Fruit fly (Drosophila melanogaster): Measurements from ENCODE around the gene Or94a.

Gene Or94a

DNA sequence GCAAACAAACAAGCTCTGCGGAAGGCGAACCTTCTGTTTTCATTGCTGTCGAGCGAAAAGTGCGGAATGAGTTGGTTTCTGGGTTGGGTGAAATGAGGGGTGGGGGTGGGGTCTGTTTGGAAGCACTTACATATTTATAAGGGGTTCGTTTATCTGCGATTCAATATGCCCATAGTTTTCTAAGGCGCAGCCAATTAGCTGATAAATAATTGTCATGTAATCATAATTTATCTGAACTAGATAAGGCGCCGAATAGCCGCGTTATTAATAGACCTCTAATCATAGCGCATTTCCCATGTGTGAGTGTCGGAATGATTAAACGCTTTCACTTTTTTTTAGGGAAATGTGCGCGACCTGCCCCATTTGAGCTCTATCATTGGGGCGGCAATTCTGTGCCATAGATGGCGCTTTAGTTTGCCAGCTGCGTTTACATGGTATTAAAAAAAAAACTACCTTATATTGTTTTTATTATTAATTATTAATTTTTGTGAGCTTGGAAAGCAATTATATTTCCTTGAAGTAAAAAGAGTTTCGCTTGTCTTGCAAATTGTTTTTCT lies 11.6 kb downstream of the Or94a start:
- TF ChIP-seq Sox14 (GFP tag; optimal IDR thresholded peaks at IDR 0.05), result no peak
- TF ChIP-seq CG8632 (GFP tag; optimal IDR thresholded peaks at IDR 0.05), result no peak
- no peak for TF ChIP-seq Ets96B (tag; optimal IDR thresholded peaks at IDR 0.05)
- no peak for TF ChIP-seq lz (GFP tag; optimal IDR thresholded peaks at IDR 0.05)
- no peak for TF ChIP-seq CG32006 (GFP tag; optimal IDR thresholded peaks at IDR 0.05)
- TF ChIP-seq fkh (GFP tag; optimal IDR thresholded peaks at IDR 0.05), result peak; percentile 39
- no peak for TF ChIP-seq CG10669 (GFP tag; optimal IDR thresholded peaks at IDR 0.05)

DNA sequence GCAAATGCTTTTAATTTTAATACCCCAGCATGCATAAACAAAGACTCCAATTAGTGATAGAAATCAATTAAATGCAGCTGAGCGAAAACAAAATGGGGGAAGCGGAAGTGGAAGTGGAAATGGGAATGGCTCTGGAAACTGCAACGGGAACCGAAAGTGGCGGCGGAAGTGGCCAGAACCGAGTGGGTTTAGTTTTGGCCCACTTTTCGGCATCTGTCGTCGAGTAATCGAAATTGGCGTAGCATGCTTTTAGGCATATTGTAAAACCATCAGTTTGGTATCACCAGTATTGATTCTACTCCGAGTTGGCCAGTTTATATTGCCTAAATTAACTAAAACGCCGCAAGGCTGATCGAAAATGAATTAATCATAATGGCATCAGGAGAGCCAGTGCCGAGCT lies 17.1 kb downstream of the Or94a start:
- no peak for TF ChIP-seq Gug (GFP tag; IDR thresholded peaks at IDR 0.05)
- TF ChIP-seq OdsH (GFP tag; optimal IDR thresholded peaks at IDR 0.05), result peak; percentile 22
- TF ChIP-seq CG10669 (GFP tag; optimal IDR thresholded peaks at IDR 0.05), result peak; percentile 7
- TF ChIP-seq Eip78C (GFP tag), result peak; percentile 57
- peak; percentile 0 for TF ChIP-seq pdm3 (GFP tag; optimal IDR thresholded peaks at IDR 0.05)
- TF ChIP-seq CG32006 (GFP tag; optimal IDR thresholded peaks at IDR 0.05), result peak; percentile 13
- TF ChIP-seq CG34406 (GFP tag; optimal IDR thresholded peaks at IDR 0.05), result peak; percentile 14
- no peak for TF ChIP-seq dsx (GFP tag; optimal IDR thresholded peaks at IDR 0.05; ENCODE audit: poor library complexity, severe bottlenecking)
- TF ChIP-seq CG6163 (GFP tag; IDR thresholded peaks at IDR 0.05), result peak; percentile 43; the same call in 2 of the 3 replicates
- TF ChIP-seq net (GFP tag; optimal IDR thresholded peaks at IDR 0.05), result peak; percentile 32

DNA sequence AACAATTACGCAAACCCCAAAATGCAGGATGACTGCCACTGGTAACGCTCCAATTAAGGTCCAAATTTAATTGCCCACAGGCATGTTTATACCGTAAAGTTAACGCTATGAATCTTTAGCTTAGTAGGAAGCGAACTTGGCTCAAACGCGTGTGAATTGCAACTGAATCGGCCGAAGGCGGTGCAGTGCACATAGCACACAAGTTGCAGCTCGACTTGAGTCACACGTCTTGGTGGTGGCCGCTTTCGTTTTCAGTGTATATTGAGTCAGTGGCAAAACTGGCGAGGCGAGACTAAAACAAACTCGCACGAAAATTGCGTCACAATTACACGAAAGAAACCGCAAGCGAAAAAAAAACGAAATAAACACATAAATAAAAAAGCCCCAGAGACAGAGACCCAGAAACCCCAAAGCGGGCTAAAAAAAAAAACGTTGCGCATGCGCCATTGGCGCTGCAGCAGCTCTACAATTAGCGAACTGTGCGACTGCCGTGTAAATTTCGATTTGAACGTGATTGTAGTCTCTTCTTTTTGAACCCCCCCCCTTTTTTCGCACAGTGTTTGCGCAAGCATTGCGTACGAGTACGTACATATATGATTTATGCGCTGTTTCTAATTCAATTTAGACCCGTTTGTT lies 22.5 kb downstream of the Or94a start:
- TF ChIP-seq Hr38 (GFP tag; optimal IDR thresholded peaks at IDR 0.05), result no peak
- TF ChIP-seq Lpt (GFP tag; optimal IDR thresholded peaks at IDR 0.05), result peak; percentile 43
- TF ChIP-seq Gug (GFP tag; IDR thresholded peaks at IDR 0.05), result peak; percentile 49; the same call in 1 of the 2 replicates
- TF ChIP-seq CG32006 (GFP tag; optimal IDR thresholded peaks at IDR 0.05), result peak; percentile 57
- TF ChIP-seq Eip78C (GFP tag), result peak; percentile 56
- TF ChIP-seq CG8119 (GFP tag; IDR thresholded peaks at IDR 0.05), result peak; percentile 82
- peak; percentile 79 for TF ChIP-seq eg (GFP tag; IDR thresholded peaks at IDR 0.05)
- peak; percentile 17 for TF ChIP-seq achi (GFP tag; optimal IDR thresholded peaks at IDR 0.05)
- TF ChIP-seq vri (GFP tag; optimal IDR thresholded peaks at IDR 0.05), result no peak
- peak; percentile 37 for TF ChIP-seq CG11294 (GFP tag; IDR thresholded peaks at IDR 0.05)
- TF ChIP-seq fd85E (GFP tag; optimal IDR thresholded peaks at IDR 0.05), result no peak
- TF ChIP-seq CG6276 (GFP tag; optimal IDR thresholded peaks at IDR 0.05), result peak; percentile 46
- peak; percentile 35 for TF ChIP-seq OdsH (GFP tag; optimal IDR thresholded peaks at IDR 0.05)
- TF ChIP-seq salr (GFP tag; optimal IDR thresholded peaks at IDR 0.05), result peak in 1 of 2 experiments; percentile 14
- no peak for TF ChIP-seq esn (GFP tag; optimal IDR thresholded peaks at IDR 0.05)
- peak; percentile 40 for TF ChIP-seq Hr4 (GFP tag; optimal IDR thresholded peaks at IDR 0.05)
- peak; percentile 78 for TF ChIP-seq CG6163 (GFP tag; IDR thresholded peaks at IDR 0.05)

DNA sequence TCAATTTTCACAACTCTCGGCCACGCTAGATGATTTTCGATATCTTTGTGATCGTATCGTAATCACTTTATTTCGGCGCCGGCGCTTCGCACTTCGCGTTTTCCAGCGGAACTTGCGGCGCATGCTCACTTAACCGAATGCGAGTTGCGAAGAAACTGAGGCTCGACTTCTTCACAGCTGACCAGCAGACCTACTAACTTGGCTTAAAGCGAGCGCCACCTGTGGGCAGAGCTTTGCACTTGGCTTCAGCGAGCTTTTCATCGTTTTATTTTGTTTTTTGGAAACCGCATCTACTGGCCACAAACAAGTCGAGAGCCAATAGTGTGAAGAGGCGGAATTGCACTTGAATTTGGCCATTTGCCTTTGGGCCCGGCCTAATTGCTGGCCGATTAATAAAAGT lies 23.3 kb downstream of the Or94a start, which contains the start of gene CG34375:
Gene CG34375, minus strand, starts transcription at position 157 of the 400 bp plus-strand sequence.
- TF ChIP-seq eg (GFP tag; IDR thresholded peaks at IDR 0.05) (peak; percentile 62; the same call in 2 of the 3 replicates), Eip78C (GFP tag) (peak; percentile 73), CG8119 (GFP tag; IDR thresholded peaks at IDR 0.05) (peak; percentile 39; the same call in 1 of the 3 replicates), CG15336 (GFP tag; IDR thresholded peaks at IDR 0.05) (0 out of 2 replicates have a peak, but pooled peaks have one; percentile 33), CG6163 (GFP tag; IDR thresholded peaks at IDR 0.05) (peak; percentile 51; the same call in 2 of the 3 replicates), CG34406 (GFP tag; optimal IDR thresholded peaks at IDR 0.05) (no peak), ss (GFP tag; optimal IDR thresholded peaks at IDR 0.05) (no peak)

DNA sequence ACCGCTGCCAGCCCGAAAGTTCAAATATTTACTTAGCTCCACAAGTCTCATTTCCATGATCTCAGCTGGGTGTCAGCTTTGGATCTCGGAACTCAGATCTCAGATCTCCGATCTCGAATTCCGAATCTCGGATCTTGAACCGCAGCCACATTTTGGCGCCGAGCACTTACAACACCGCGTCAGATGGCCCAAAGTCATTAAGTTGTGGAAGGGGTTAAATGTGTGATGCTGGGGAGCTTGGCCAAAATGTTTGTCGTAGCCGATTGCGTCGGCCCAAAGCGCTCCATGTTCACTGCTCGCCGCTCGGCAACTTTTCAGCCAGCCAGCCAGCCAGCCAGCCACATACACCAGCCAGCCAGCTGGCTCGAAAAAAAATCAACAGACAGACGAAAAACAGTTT lies 24.9 kb downstream of the Or94a start, which contains the start of gene CG6688:
Gene CG6688, plus strand, starts transcription at position 396 of the 400 bp plus-strand sequence.
- TF ChIP-seq fd59A (GFP tag; optimal IDR thresholded peaks at IDR 0.05) (no peak), fkh (GFP tag; optimal IDR thresholded peaks at IDR 0.05) (peak; percentile 16), Eip78C (GFP tag) (peak; percentile 4)
